Fruit fly (Drosophila melanogaster) whole organism, embryonic: Measurements from ENCODE around the gene CG2841.

Experiments used
- CG14965 ChIP-seq: fragments of 200-800 bp; sonication (Bioruptor generic); optimal IDR thresholded peaks from 2 replicates; lab custom pipeline; 2016; ENCODE audit warnings: missing biosample characterization, missing genetic modification characterization, borderline replicate concordance
- CG15269 ChIP-seq: fragments of 200-800 bp; sonication (Bioruptor generic); optimal IDR thresholded peaks from 2 replicates; lab custom pipeline; 2018; ENCODE audit warnings: missing biosample characterization, mild to moderate bottlenecking, missing genetic modification characterization, moderate library complexity
- CG17802 ChIP-seq: fragments of 200-800 bp; sonication (Bioruptor generic); optimal IDR thresholded peaks from 2 replicates; lab custom pipeline; 2018; ENCODE audit warnings: missing biosample characterization, mild to moderate bottlenecking, missing genetic modification characterization, moderate library complexity
- CG4328 ChIP-seq: fragments of 200-800 bp; sonication (Bioruptor generic); optimal IDR thresholded peaks from 3 replicates; lab custom pipeline; 2017; ENCODE audit warnings: missing biosample characterization, missing genetic modification reagents, missing genetic modification characterization
- croc ChIP-seq: fragments of 200-800 bp; sonication (Bioruptor generic); conservative IDR thresholded peaks from 3 replicates; pipeline ENCODE4 v1.3.6; 2022; ENCODE audit warnings: missing biosample characterization, missing genetic modification characterization
- zen ChIP-seq: fragments of 200-800 bp; sonication (Bioruptor generic); optimal IDR thresholded peaks from 3 replicates; lab custom pipeline; 2018; ENCODE audit warnings: missing biosample characterization, mild to moderate bottlenecking, missing genetic modification characterization, moderate library complexity

DNA sequence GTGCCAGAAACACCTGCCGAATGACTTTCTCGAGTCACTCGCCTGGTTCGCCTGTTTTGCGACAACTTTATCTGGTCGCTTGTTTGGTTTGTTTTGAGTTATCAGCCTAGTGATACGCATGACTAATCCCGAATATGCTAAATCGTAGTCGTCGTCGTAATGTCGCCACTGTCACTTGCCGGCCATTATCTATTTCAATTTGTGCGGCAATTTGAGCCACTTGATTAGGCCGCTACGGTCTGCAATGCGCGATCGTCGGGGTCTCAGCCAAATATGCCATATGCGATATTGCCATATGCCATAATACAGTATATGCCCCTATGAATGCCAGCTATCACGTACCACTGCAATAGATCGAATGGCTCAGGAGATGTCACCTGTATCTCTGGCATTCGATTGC, 13.3 kb downstream of the CG2841 start:
- no peak for TF ChIP-seq CG17802 (tag; lab: Kevin White, UChicago)
- no peak for TF ChIP-seq croc (GFP tag; lab: Robert Waterston, UW)
- no peak for TF ChIP-seq CG4328 (GFP tag; lab: Kevin White, UChicago)
- no peak for TF ChIP-seq zen (tag; lab: Kevin White, UChicago)
- no peak for TF ChIP-seq CG14965
- no peak for TF ChIP-seq CG15269 (tag; lab: Kevin White, UChicago)
